Worm (Caenorhabditis elegans): ENCODE measurements around the gene prcc-1.

Gene prcc-1

ce11 chrIV:13093677-13094076, at the start of gene prcc-1, which contains the start of gene C39E9.12:
Gene prcc-1 (minus strand): TSS chrIV:13093795.
Gene C39E9.12 (plus strand): TSS chrIV:13094007.
- TF ChIP-seq unc-62 (GFP tag; optimal IDR thresholded peaks at IDR 0.05): no peak

- no peak for TF ChIP-seq unc-62 (GFP tag; optimal IDR thresholded peaks at IDR 0.05)
Observed at ce11 chrIV:13142254-13142653, 48.7 kb upstream of the prcc-1 start, which contains the start of gene spe-43. Gene spe-43 (minus strand): TSS chrIV:13142354.

- no peak for TF ChIP-seq unc-62 (GFP tag; optimal IDR thresholded peaks at IDR 0.05)
Observed at ce11 chrIV:13127720-13128119, 34.1 kb upstream of the prcc-1 start.

ce11 chrIV:13125999-13126398, 32.4 kb upstream of the prcc-1 start:
- TF ChIP-seq unc-62 (GFP tag; optimal IDR thresholded peaks at IDR 0.05): no peak

- no peak for TF ChIP-seq unc-62 (GFP tag; optimal IDR thresholded peaks at IDR 0.05)
Observed at ce11 chrIV:13121396-13121795, 27.8 kb upstream of the prcc-1 start.

- no peak for TF ChIP-seq unc-62 (GFP tag; optimal IDR thresholded peaks at IDR 0.05)
Observed at ce11 chrIV:13118794-13119193, 25.2 kb upstream of the prcc-1 start, which contains the start of gene unc-30. Gene unc-30 (plus strand): TSS chrIV:13118977.

ce11 chrIV:13116679-13117078, 23.1 kb upstream of the prcc-1 start:
- TF ChIP-seq unc-62 (GFP tag; optimal IDR thresholded peaks at IDR 0.05): no peak

- TF ChIP-seq unc-62 (GFP tag; optimal IDR thresholded peaks at IDR 0.05): no peak
Observed at ce11 chrIV:13112982-13113381, 19.4 kb upstream of the prcc-1 start, which contains the start of gene best-2. Gene best-2 (minus strand): TSS chrIV:13113082.

ce11 chrIV:13110876-13111275, 17.3 kb upstream of the prcc-1 start:
- no peak for TF ChIP-seq unc-62 (GFP tag; optimal IDR thresholded peaks at IDR 0.05)

- TF ChIP-seq unc-62 (GFP tag; optimal IDR thresholded peaks at IDR 0.05): no peak
Observed at ce11 chrIV:13109751-13110150, 16.2 kb upstream of the prcc-1 start, which contains the start of gene best-1. Gene best-1 (minus strand): TSS chrIV:13109779.

- TF ChIP-seq unc-62 (GFP tag; optimal IDR thresholded peaks at IDR 0.05): no peak
Observed at ce11 chrIV:13108430-13108829, 14.8 kb upstream of the prcc-1 start.

ce11 chrIV:13107359-13107758, 13.8 kb upstream of the prcc-1 start, which contains the start of gene B0564.2:
Gene B0564.2 (plus strand): TSS chrIV:13107659.
- TF ChIP-seq unc-62 (GFP tag; optimal IDR thresholded peaks at IDR 0.05): no peak

ce11 chrIV:13104900-13105299, 11.3 kb upstream of the prcc-1 start, which contains the start of gene rde-11:
Gene rde-11 (plus strand): TSS chrIV:13105200.
- TF ChIP-seq unc-62 (GFP tag; optimal IDR thresholded peaks at IDR 0.05): no peak

- no peak for TF ChIP-seq unc-62 (GFP tag; optimal IDR thresholded peaks at IDR 0.05)
Observed at ce11 chrIV:13100415-13100814, 6.8 kb upstream of the prcc-1 start, which contains the start of gene fask-1. Gene fask-1 (plus strand): TSS chrIV:13100715.

ce11 chrIV:13098652-13099051, 5.1 kb upstream of the prcc-1 start, which contains the start of the genes dli-1, tin-9.2 and exos-4.1:
Gene dli-1 (minus strand): TSS chrIV:13098792.
Gene tin-9.2 (plus strand): TSS chrIV:13098995.
Gene exos-4.1 (plus strand): TSS chrIV:13098999.
- no peak for TF ChIP-seq unc-62 (GFP tag; optimal IDR thresholded peaks at IDR 0.05)

- no peak for TF ChIP-seq unc-62 (GFP tag; optimal IDR thresholded peaks at IDR 0.05)
Observed at ce11 chrIV:13096778-13097177, 3.2 kb upstream of the prcc-1 start.

- no peak for TF ChIP-seq unc-62 (GFP tag; optimal IDR thresholded peaks at IDR 0.05)
Observed at ce11 chrIV:13095462-13095861, 1.9 kb upstream of the prcc-1 start, which contains the start of gene rfc-3. Gene rfc-3 (plus strand): TSS chrIV:13095762.

ce11 chrIV:13090967-13091366, 2.6 kb downstream of the prcc-1 start, which contains the start of gene col-132:
Gene col-132 (minus strand): TSS chrIV:13091067.
- no peak for TF ChIP-seq unc-62 (GFP tag; optimal IDR thresholded peaks at IDR 0.05)
